Fruit fly (Drosophila melanogaster) whole organism, wandering third instar larva: ENCODE data around the gene CG14958.

Experiments
- GATAd ChIP-seq: sonication (Bioruptor generic); optimal IDR thresholded peaks from 2 replicates; lab custom pipeline; 2016; ENCODE audit warnings: missing biosample characterization, missing genetic modification characterization
- lola ChIP-seq: fragments of >200 bp; optimal IDR thresholded peaks from 2 replicates; lab custom pipeline; 2017; ENCODE audit warnings: missing biosample characterization, missing genetic modification characterization
- sv ChIP-seq: fragments of 200-800 bp; sonication (Bioruptor generic); optimal IDR thresholded peaks from 3 replicates; lab custom pipeline; 2016; ENCODE audit warnings: missing biosample characterization, missing genetic modification characterization

DNA sequence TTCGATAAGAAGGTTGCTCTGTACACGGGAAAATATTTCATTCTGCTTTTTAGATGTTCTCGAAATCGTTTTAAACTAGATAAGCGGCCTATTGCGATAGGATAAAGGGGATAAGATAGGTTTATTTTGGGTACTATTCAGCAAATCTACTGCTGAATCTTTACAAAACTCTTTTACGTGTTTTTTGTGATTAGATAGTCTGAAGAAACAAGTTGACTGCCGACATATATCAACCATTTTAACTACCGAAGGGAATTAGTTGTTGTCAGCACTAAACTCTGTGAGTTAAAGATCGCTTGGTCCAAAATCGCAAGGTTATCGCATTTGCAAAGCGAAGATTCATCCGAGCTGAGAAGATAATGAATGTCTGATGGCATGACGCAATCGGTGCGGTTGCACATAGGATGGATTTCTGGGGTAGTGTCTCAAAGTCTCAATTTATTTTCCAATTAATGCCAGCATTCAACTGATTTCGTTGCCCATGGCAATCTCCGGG, 23.5 kb upstream of the CG14958 start, which contains the start of gene Asciz:
- TF ChIP-seq sv (GFP tag; lab: Kevin White, UChicago), result no peak
- no peak for TF ChIP-seq lola (GFP tag; lab: Kevin White, UChicago)
- TF ChIP-seq GATAd, result no peak
